Fruit fly (Drosophila melanogaster): ENCODE measurements around the gene Ugt36E1.

The Ugt36E1 gene

dm6 chr2L:18843560-18843959 lies 17.0 kb downstream of the Ugt36E1 start (continued):
- no peak for TF ChIP-seq CG14441 (GFP tag; IDR thresholded peaks at IDR 0.05)
- TF ChIP-seq tll (GFP tag; optimal IDR thresholded peaks at IDR 0.05), result no peak
- no peak for TF ChIP-seq CG43689 (GFP tag; IDR thresholded peaks at IDR 0.05)
- no peak for TF ChIP-seq Spps (tag; optimal IDR thresholded peaks at IDR 0.05)
- TF ChIP-seq Awh (GFP tag; IDR thresholded peaks at IDR 0.05), result no peak
- no peak for TF ChIP-seq CG12236 (GFP tag; optimal IDR thresholded peaks at IDR 0.05)
- TF ChIP-seq lbe (GFP tag; optimal IDR thresholded peaks at IDR 0.05), result peak; percentile 36
- no peak for TF ChIP-seq CG18011 (GFP tag; optimal IDR thresholded peaks at IDR 0.05)
- no peak for TF ChIP-seq eve (GFP tag; optimal IDR thresholded peaks at IDR 0.05)
- peak; percentile 74 for TF ChIP-seq sens (GFP tag)
- TF ChIP-seq CG11696 (GFP tag; IDR thresholded peaks at IDR 0.05), result no peak
- TF ChIP-seq Lim3 (GFP tag; IDR thresholded peaks at IDR 0.05), result no peak
- TF ChIP-seq CG42726 (GFP tag; IDR thresholded peaks at IDR 0.05; ENCODE audit: partially characterized antibody), result no peak

dm6 chr2L:18844479-18844878 lies 17.9 kb downstream of the Ugt36E1 start, which contains the start of gene CG33120:
TSS of gene CG33120 (minus strand) at chr2L:18844579.
- TF ChIP-seq ham (GFP tag; IDR thresholded peaks at IDR 0.05) (no peak), CG18619 (GFP tag; optimal IDR thresholded peaks at IDR 0.05) (no peak), Fer1 (GFP tag; optimal IDR thresholded peaks at IDR 0.05) (no peak), NfI (GFP tag; optimal IDR thresholded peaks at IDR 0.05) (no peak), D19A (tag; optimal IDR thresholded peaks at IDR 0.05) (no peak), sens (GFP tag) (peak; percentile 37)

dm6 chr2L:18844917-18845509 lies 18.4 kb downstream of the Ugt36E1 start, which contains the start of gene CG17321:
TSS of gene CG17321 (plus strand) at chr2L:18845184.
- no peak for TF ChIP-seq CG16815 (GFP tag; optimal IDR thresholded peaks at IDR 0.05)
- TF ChIP-seq CG34422 (GFP tag; IDR thresholded peaks at IDR 0.05), result peak; percentile 20; the same call in 1 of the 3 replicates
- TF ChIP-seq CG17568 (GFP tag; optimal IDR thresholded peaks at IDR 0.05), result no peak
- no peak for TF ChIP-seq CG11560 (tag; IDR thresholded peaks at IDR 0.05)
- TF ChIP-seq Med (GFP tag), result peak; percentile 79
- TF ChIP-seq CG7357 (GFP tag; IDR thresholded peaks at IDR 0.05), result 0 out of 3 replicates have a peak, but pooled peaks have one; percentile 25
- TF ChIP-seq CG18599 (GFP tag; optimal IDR thresholded peaks at IDR 0.05), result peak; percentile 36
- TF ChIP-seq CG17385 (GFP tag; optimal IDR thresholded peaks at IDR 0.05), result peak; percentile 19
- no peak for TF ChIP-seq luna (GFP tag; optimal IDR thresholded peaks at IDR 0.05)
- no peak for TF ChIP-seq Hsf (GFP tag; optimal IDR thresholded peaks at IDR 0.05)
- peak; percentile 22 for TF ChIP-seq yki (optimal IDR thresholded peaks at IDR 0.05)
- TF ChIP-seq Poxn (GFP tag; IDR thresholded peaks at IDR 0.05), result no peak
- no peak for TF ChIP-seq bcd (GFP tag; optimal IDR thresholded peaks at IDR 0.05)
- TF ChIP-seq bbx (GFP tag; IDR thresholded peaks at IDR 0.05; ENCODE audit: partially characterized antibody), result no peak
- 0 out of 2 replicates have a peak, but pooled peaks have one; percentile 18 for TF ChIP-seq nerfin-2 (GFP tag; IDR thresholded peaks at IDR 0.05; ENCODE audit: partially characterized antibody)
- peak; percentile 27; the same call in 1 of the 2 replicates for TF ChIP-seq Bgb (GFP tag; IDR thresholded peaks at IDR 0.05; ENCODE audit: partially characterized antibody)
- no peak for TF ChIP-seq Neu2 (GFP tag; optimal IDR thresholded peaks at IDR 0.05; ENCODE audit: borderline replicate concordance)
- peak; percentile 14 for TF ChIP-seq Hand (GFP tag; optimal IDR thresholded peaks at IDR 0.05)
- no peak for TF ChIP-seq CG10366 (GFP tag; IDR thresholded peaks at IDR 0.05)
- no peak for TF ChIP-seq NFAT (GFP tag; IDR thresholded peaks at IDR 0.05)
- no peak for TF ChIP-seq CG2199 (GFP tag; IDR thresholded peaks at IDR 0.05)
- no peak for TF ChIP-seq CG6654 (GFP tag; optimal IDR thresholded peaks at IDR 0.05)
- TF ChIP-seq Dbx (GFP tag; IDR thresholded peaks at IDR 0.05), result 0 out of 3 replicates have a peak, but pooled peaks have one; percentile 25
- no peak for TF ChIP-seq pan (optimal IDR thresholded peaks at IDR 0.05)
- TF ChIP-seq pan (GFP tag; optimal IDR thresholded peaks at IDR 0.05 in 1 of 2, IDR thresholded peaks at IDR 0.05 in 1 of 2), result no peak
- TF ChIP-seq chinmo (GFP tag; IDR thresholded peaks at IDR 0.05; ENCODE audit: partially characterized antibody), result 0 out of 4 replicates have a peak, but pooled peaks have one; percentile 29
- peak; percentile 80 to 94 for TF ChIP-seq Trl (optimal IDR thresholded peaks at IDR 0.05)
- no peak for TF ChIP-seq Trl (GFP tag; optimal IDR thresholded peaks at IDR 0.05)
- peak; percentile 97 for TF ChIP-seq CG15514 (GFP tag; optimal IDR thresholded peaks at IDR 0.05)
- TF ChIP-seq Hmr (GFP tag; optimal IDR thresholded peaks at IDR 0.05), result peak; percentile 43
